Worm (Caenorhabditis elegans) whole organism, midembryonic: Measurements from ENCODE around the gene srh-177.

Experiments used
- T22C8.4 ChIP-seq: fragments of 200-800 bp; sonication (Bioruptor generic); IDR thresholded peaks from 2 replicates; pipeline ENCODE4 v1.3.6; 2022; ENCODE audit warnings: missing genetic modification characterization, missing compliant biosample characterization
- cog-1 ChIP-seq: sonication (generic microtip); optimal IDR thresholded peaks from 2 replicates; lab custom pipeline; 2016; ENCODE audit warnings: missing genetic modification characterization, missing compliant biosample characterization
- flt-1 ChIP-seq: fragments of 200-800 bp; sonication (Bioruptor generic); IDR thresholded peaks from 2 replicates; pipeline ENCODE4 v1.3.6; 2022; ENCODE audit warnings: missing genetic modification characterization, missing compliant biosample characterization
- klf-2 ChIP-seq: fragments of 200-800 bp; sonication (Bioruptor generic); conservative IDR thresholded peaks from 2 replicates; pipeline ENCODE4 v1.3.6; 2022; ENCODE audit warnings: missing genetic modification reagents, missing genetic modification characterization, missing compliant biosample characterization
- med-1 ChIP-seq: sonication (generic microtip); optimal IDR thresholded peaks from 2 replicates; lab custom pipeline; 2017; ENCODE audit warnings: missing genetic modification characterization, mild to moderate bottlenecking, missing compliant biosample characterization, antibody characterized with exemption, missing genetic modification reagents; ENCODE audit not compliant: insufficient read depth
- ref-1 ChIP-seq: fragments of 200-800 bp; sonication (Bioruptor generic); conservative IDR thresholded peaks from 2 replicates; pipeline ENCODE4 v1.3.6; 2022; ENCODE audit warnings: missing genetic modification reagents, missing genetic modification characterization, missing compliant biosample characterization
- tab-1 ChIP-seq: fragments of 200-800 bp; sonication (Bioruptor generic); IDR thresholded peaks from 2 replicates; pipeline ENCODE4 v1.3.6; 2022; ENCODE audit warnings: missing genetic modification characterization, missing compliant biosample characterization
- ztf-23 ChIP-seq: fragments of 200-800 bp; sonication (Bioruptor generic); IDR thresholded peaks from 2 replicates; pipeline ENCODE4 v1.3.6; 2022; ENCODE audit warnings: missing genetic modification reagents, missing genetic modification characterization, missing compliant biosample characterization
- ztf-29 ChIP-seq: fragments of 200-800 bp; sonication (Bioruptor generic); IDR thresholded peaks from 2 replicates; pipeline ENCODE4 v1.3.6; 2022; ENCODE audit warnings: missing genetic modification reagents, missing genetic modification characterization, missing compliant biosample characterization

DNA sequence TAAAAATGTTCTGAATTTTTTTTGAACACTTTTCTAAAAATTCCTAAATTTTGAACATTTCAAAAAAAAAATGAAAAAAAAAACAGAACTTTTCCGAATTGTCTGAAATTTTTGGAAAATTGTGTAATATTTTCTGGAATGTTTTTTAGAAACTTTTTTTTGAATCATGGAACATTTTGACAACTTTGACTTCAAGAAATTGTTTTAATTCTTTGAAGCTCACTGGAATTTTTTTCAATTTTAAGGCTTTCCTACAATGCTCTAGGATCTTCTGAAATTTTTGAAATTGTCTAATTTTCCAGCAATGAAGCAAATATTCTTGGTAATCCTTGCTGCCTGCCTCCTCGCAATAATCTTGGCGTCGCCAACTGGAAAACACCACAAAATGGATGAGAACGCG, 6.2 kb upstream of the srh-177 start, which contains the start of gene ins-35:
- TF ChIP-seq flt-1 (GFP tag; lab: Robert Waterston, UW) (no peak), ztf-23 (GFP tag; lab: Robert Waterston, UW) (no peak), klf-2 (GFP tag; lab: Robert Waterston, UW) (no peak), cog-1 (tag; lab: Kevin White, UChicago) (no peak), T22C8.4 (GFP tag; lab: Robert Waterston, UW) (no peak), ztf-29 (no peak), med-1 (GFP tag; lab: Kevin White, UChicago) (no peak), tab-1 (GFP tag; lab: Robert Waterston, UW) (no peak), ref-1 (no peak)
